Worm (Caenorhabditis elegans): Measurements from ENCODE around the gene K12H4.2.

K12H4.2 gene

ce11 chrIII:8093079-8093623 is 45.6 kb downstream of the K12H4.2 start, which contains the start of gene K06H7.2 (continued):
- no peak for TF ChIP-seq nhr-25 (tag; optimal IDR thresholded peaks at IDR 0.05; ENCODE audit: borderline replicate concordance, insufficient read depth)
- no peak for TF ChIP-seq set-16 (GFP tag; IDR thresholded peaks at IDR 0.05)
- TF ChIP-seq lin-15B (tag; optimal IDR thresholded peaks at IDR 0.05) = no peak
- TF ChIP-seq Y48G9A.11 (GFP tag; IDR thresholded peaks at IDR 0.05) = no peak
- TF ChIP-seq tra-1 (GFP tag; IDR thresholded peaks at IDR 0.05) = no peak
- TF ChIP-seq dmd-6 (GFP tag; IDR thresholded peaks at IDR 0.05) = 0 out of 2 replicates have a peak, but pooled peaks have one; percentile 16
- TF ChIP-seq nhr-10 (tag; optimal IDR thresholded peaks at IDR 0.05) = no peak
- no peak for TF ChIP-seq ceh-62 (tag; optimal IDR thresholded peaks at IDR 0.05)
- no peak for TF ChIP-seq nhr-11 (tag; optimal IDR thresholded peaks at IDR 0.05)
- peak; percentile 89 for TF ChIP-seq hlh-11 (tag; optimal IDR thresholded peaks at IDR 0.05)

All from whole organism, L4 larva.